Fruit fly (Drosophila melanogaster): Measurements from ENCODE around the gene CG12608.

DNA sequence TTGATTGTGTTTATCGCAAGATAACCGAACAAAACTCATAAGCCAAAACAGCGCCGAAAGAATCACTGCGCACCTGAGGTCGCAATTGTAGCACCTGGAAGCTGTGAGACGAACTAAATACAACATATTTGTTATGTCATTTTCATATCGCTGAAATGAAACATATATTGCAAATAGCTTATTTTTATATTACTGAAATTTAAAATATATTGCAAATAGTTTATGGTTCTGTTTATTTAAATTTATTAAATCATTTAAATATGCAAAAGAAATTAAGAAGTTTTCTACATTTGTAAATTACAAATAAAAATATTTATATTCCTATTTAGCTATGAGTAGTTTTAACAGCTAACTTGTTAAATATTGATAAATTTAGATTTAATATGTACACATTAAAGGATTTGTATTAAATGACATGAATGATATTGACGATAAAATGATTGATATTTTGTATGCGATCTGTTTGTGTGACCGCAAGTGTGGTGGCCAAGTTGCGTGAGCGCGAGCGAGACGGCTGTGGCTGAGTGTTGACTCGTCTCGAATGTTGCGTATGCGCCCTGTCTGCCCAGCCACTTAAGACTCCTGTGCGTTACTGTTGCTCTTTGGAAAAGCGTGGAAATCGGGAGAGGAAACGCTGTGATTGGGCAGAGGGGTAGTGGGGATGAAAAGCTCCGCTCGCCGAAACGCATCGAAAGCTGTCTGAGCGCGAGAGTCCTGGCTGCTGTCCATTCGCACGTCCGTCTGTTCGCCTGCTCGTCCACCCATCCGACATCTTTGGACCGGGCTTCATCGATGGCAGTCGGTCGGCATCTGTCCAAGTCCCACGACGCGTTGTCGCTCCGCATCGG, 47.2 kb downstream of the CG12608 start, which contains the start of gene gce:
- peak; percentile 57 for TF ChIP-seq CG6276 (GFP tag; optimal IDR thresholded peaks at IDR 0.05)
- no peak for TF ChIP-seq CG8632 (GFP tag; optimal IDR thresholded peaks at IDR 0.05)
- no peak for TF ChIP-seq Met (GFP tag; optimal IDR thresholded peaks at IDR 0.05)
- TF ChIP-seq Eip78C (GFP tag): peak; percentile 48
- no peak for TF ChIP-seq OdsH (GFP tag; optimal IDR thresholded peaks at IDR 0.05)
- TF ChIP-seq CG34406 (GFP tag; optimal IDR thresholded peaks at IDR 0.05): peak; percentile 35
